Fruit fly (Drosophila melanogaster) whole organism, prepupa: ENCODE data around the gene slpr.
A peak's percentile ranks its signal among the peaks of the same experiment; 100 is the strongest.

Source experiments
- Blimp-1 ChIP-seq: fragments of 200-800 bp; sonication (Bioruptor generic); optimal IDR thresholded peaks from 3 replicates; lab custom pipeline; 2017; ENCODE audit warnings: missing biosample characterization, missing genetic modification characterization, mild to moderate bottlenecking, moderate library complexity, missing genetic modification reagents
- CG11762 ChIP-seq: fragments of 200-800 bp; sonication (Bioruptor generic); optimal IDR thresholded peaks from 3 replicates; lab custom pipeline; 2016; ENCODE audit warnings: missing biosample characterization, missing genetic modification characterization; ENCODE audit not compliant: insufficient read depth
- CG15336 ChIP-seq: fragments of 200-800 bp; sonication (Bioruptor generic); IDR thresholded peaks from 2 replicates; pipeline ENCODE4 v1.3.6; 2022; ENCODE audit warnings: missing biosample characterization, missing genetic modification characterization
- CG16779 ChIP-seq: fragments of 200-800 bp; sonication (Bioruptor generic); optimal IDR thresholded peaks from 3 replicates; lab custom pipeline; 2017; ENCODE audit warnings: missing biosample characterization, mild to moderate bottlenecking, missing genetic modification characterization
- CG3032 ChIP-seq: fragments of 200-800 bp; optimal IDR thresholded peaks from 2 replicates; lab custom pipeline; 2019; ENCODE audit warnings: missing biosample characterization, mild to moderate bottlenecking, missing genetic modification characterization, moderate library complexity
- CG34406 ChIP-seq: fragments of 200-800 bp; sonication (Bioruptor generic); optimal IDR thresholded peaks from 3 replicates; lab custom pipeline; 2016; ENCODE audit warnings: missing biosample characterization, missing genetic modification characterization
- CG4318 ChIP-seq: fragments of 200-800 bp; sonication (Bioruptor generic); optimal IDR thresholded peaks from 3 replicates; lab custom pipeline; 2017; ENCODE audit warnings: missing biosample characterization, mild to moderate bottlenecking, missing genetic modification characterization
- CG6163 ChIP-seq: fragments of 200-800 bp; sonication (Bioruptor generic); IDR thresholded peaks from 3 replicates; pipeline ENCODE4 v1.3.6; 2022; ENCODE audit warnings: missing biosample characterization, missing genetic modification characterization
- CG6792 ChIP-seq: fragments of 200-800 bp; sonication (Bioruptor generic); optimal IDR thresholded peaks from 3 replicates; lab custom pipeline; 2016; ENCODE audit warnings: missing biosample characterization, missing genetic modification characterization
- CG6808 ChIP-seq: fragments of 200-800 bp; sonication (Bioruptor generic); optimal IDR thresholded peaks from 3 replicates; lab custom pipeline; 2017; ENCODE audit warnings: missing biosample characterization, missing genetic modification characterization, mild to moderate bottlenecking, moderate library complexity, missing genetic modification reagents
- CG8119 ChIP-seq: fragments of 200-800 bp; sonication (Bioruptor generic); IDR thresholded peaks from 3 replicates; pipeline ENCODE4 v1.3.6; 2022; ENCODE audit warnings: missing biosample characterization, missing genetic modification characterization
- CG8319 ChIP-seq: fragments of 200-800 bp; sonication (Bioruptor generic); optimal IDR thresholded peaks from 3 replicates; lab custom pipeline; 2016; ENCODE audit warnings: missing biosample characterization, missing genetic modification characterization
- CG8632 ChIP-seq: fragments of 200-800 bp; sonication (Bioruptor generic); optimal IDR thresholded peaks from 3 replicates; lab custom pipeline; 2016; ENCODE audit warnings: missing biosample characterization, missing genetic modification characterization
- CG9139 ChIP-seq: fragments of 200-800 bp; sonication (Bioruptor generic); optimal IDR thresholded peaks from 3 replicates; lab custom pipeline; 2017; ENCODE audit warnings: missing biosample characterization, mild to moderate bottlenecking, missing genetic modification characterization
- Eip75B ChIP-seq: fragments of 200-800 bp; sonication (Bioruptor generic); optimal IDR thresholded peaks from 3 replicates; lab custom pipeline; 2016; ENCODE audit warnings: missing biosample characterization, missing genetic modification characterization
- Eip78C ChIP-seq: fragments of 200-800 bp; sonication (Bioruptor generic); peaks from one replicate; lab custom pipeline; 2016; ENCODE audit warnings: missing biosample characterization, missing genetic modification characterization
- Gug ChIP-seq: fragments of 200-800 bp; sonication (Bioruptor generic); IDR thresholded peaks from 2 replicates; pipeline ENCODE4 v1.3.6; 2022; ENCODE audit warnings: missing biosample characterization, missing genetic modification characterization
- Hr38 ChIP-seq: sonication (Bioruptor generic); optimal IDR thresholded peaks from 2 replicates; lab custom pipeline; 2016; ENCODE audit warnings: missing biosample characterization, missing genetic modification characterization
- Hr4 ChIP-seq: fragments of 200-800 bp; sonication (Bioruptor generic); optimal IDR thresholded peaks from 3 replicates; lab custom pipeline; 2016; ENCODE audit warnings: missing biosample characterization, missing genetic modification characterization
- Lpt ChIP-seq: fragments of 200-800 bp; sonication (Bioruptor generic); optimal IDR thresholded peaks from 3 replicates; lab custom pipeline; 2016; ENCODE audit warnings: missing biosample characterization, missing genetic modification characterization
- Met ChIP-seq: fragments of 200-800 bp; sonication (Bioruptor generic); optimal IDR thresholded peaks from 3 replicates; lab custom pipeline; 2016; ENCODE audit warnings: missing biosample characterization, missing genetic modification characterization
- OdsH ChIP-seq: fragments of 200-800 bp; sonication (Bioruptor generic); optimal IDR thresholded peaks from 3 replicates; lab custom pipeline; 2016; ENCODE audit warnings: missing biosample characterization, missing genetic modification characterization
- Smox ChIP-seq: fragments of 200-800 bp; sonication (Bioruptor generic); optimal IDR thresholded peaks from 3 replicates; lab custom pipeline; 2016; ENCODE audit warnings: missing biosample characterization, missing genetic modification characterization
- Sox14 ChIP-seq: fragments of 200-800 bp; sonication (Bioruptor generic); optimal IDR thresholded peaks from 3 replicates; lab custom pipeline; 2016; ENCODE audit warnings: missing biosample characterization, missing genetic modification characterization
- achi ChIP-seq: fragments of 200-800 bp; sonication (Bioruptor generic); optimal IDR thresholded peaks from 3 replicates; lab custom pipeline; 2016; ENCODE audit warnings: missing biosample characterization, missing genetic modification characterization
- cyc ChIP-seq: fragments of 200-800 bp; sonication (Bioruptor generic); optimal IDR thresholded peaks from 3 replicates; lab custom pipeline; 2016; ENCODE audit warnings: missing biosample characterization, missing genetic modification characterization
- eg ChIP-seq: fragments of 200-800 bp; sonication (Bioruptor generic); IDR thresholded peaks from 3 replicates; pipeline ENCODE4 v1.3.6; 2022; ENCODE audit warnings: missing biosample characterization, missing genetic modification characterization
- esn ChIP-seq: fragments of 200-800 bp; sonication (Bioruptor generic); optimal IDR thresholded peaks from 2 replicates; lab custom pipeline; 2016; ENCODE audit warnings: missing biosample characterization, mild to moderate bottlenecking, missing genetic modification characterization, moderate library complexity
- fd59A ChIP-seq: fragments of 200-800 bp; sonication (Bioruptor generic); optimal IDR thresholded peaks from 2 replicates; lab custom pipeline; 2017; ENCODE audit warnings: missing biosample characterization, mild to moderate bottlenecking, missing genetic modification characterization, missing genetic modification reagents
- fd85E ChIP-seq: fragments of 200-800 bp; sonication (Bioruptor generic); optimal IDR thresholded peaks from 3 replicates; lab custom pipeline; 2016; ENCODE audit warnings: missing biosample characterization, missing genetic modification characterization
- pdm3 ChIP-seq: fragments of 200-800 bp; sonication (Bioruptor generic); optimal IDR thresholded peaks from 3 replicates; lab custom pipeline; 2016; ENCODE audit warnings: missing biosample characterization, missing genetic modification characterization
- salr ChIP-seq, 2 experiments: fragments of 200-800 bp; sonication (Bioruptor generic); optimal IDR thresholded peaks; 3 replicates each; lab custom pipeline; 2016 to 2018; ENCODE audit warnings: missing biosample characterization in 2 of 2, missing genetic modification characterization in 2 of 2, mild to moderate bottlenecking in 1 of 2
- svp ChIP-seq: fragments of 200-800 bp; sonication (Bioruptor generic); peaks from one replicate; lab custom pipeline; 2016; ENCODE audit warnings: missing biosample characterization, missing genetic modification characterization
- topi ChIP-seq: fragments of 200-800 bp; sonication (Bioruptor generic); optimal IDR thresholded peaks from 3 replicates; lab custom pipeline; 2016; ENCODE audit warnings: missing biosample characterization, missing genetic modification characterization
- vri ChIP-seq: fragments of 200-800 bp; sonication (Bioruptor generic); optimal IDR thresholded peaks from 3 replicates; lab custom pipeline; 2016; ENCODE audit warnings: missing biosample characterization, mild to moderate bottlenecking, missing genetic modification characterization

The slpr gene

dm6 chrX:8141353-8142066 is 35.5 kb downstream of the slpr start (continued):
- TF ChIP-seq CG4318 (GFP tag; lab: Kevin White, UChicago), result no peak
- TF ChIP-seq fd59A, result no peak
- peak; percentile 17 for TF ChIP-seq CG8632 (GFP tag; lab: Kevin White, UChicago)
- TF ChIP-seq CG11762 (GFP tag; lab: Kevin White, UChicago), result no peak
- TF ChIP-seq svp (GFP tag; lab: Kevin White, UChicago), result peak; percentile 83
- TF ChIP-seq salr (GFP tag; optimal IDR thresholded peaks at IDR 0.05; lab: Kevin White, UChicago), result peak in 1 of 2 experiments; percentile 9
- no peak for TF ChIP-seq CG8319
- no peak for TF ChIP-seq fd85E (GFP tag; lab: Kevin White, UChicago)
- TF ChIP-seq Eip75B (GFP tag; lab: Kevin White, UChicago), result peak; percentile 38
- TF ChIP-seq CG3032 (tag; lab: Kevin White, UChicago), result peak; percentile 3
- peak; percentile 8 for TF ChIP-seq pdm3 (GFP tag; lab: Kevin White, UChicago)
- peak; percentile 20 for TF ChIP-seq CG6792 (GFP tag; lab: Kevin White, UChicago)
- TF ChIP-seq CG9139 (GFP tag; lab: Kevin White, UChicago), result no peak
- TF ChIP-seq CG6163 (GFP tag; lab: Robert Waterston, UW), result peak; percentile 57; the same call in 1 of the 3 replicates
- TF ChIP-seq CG8119 (GFP tag; lab: Robert Waterston, UW), result 0 out of 3 replicates have a peak, but pooled peaks have one; percentile 41
- peak; percentile 30 for TF ChIP-seq topi (GFP tag; lab: Kevin White, UChicago)
- peak; percentile 6 for TF ChIP-seq CG34406

- TF ChIP-seq CG34406 (no peak), fd85E (GFP tag; lab: Kevin White, UChicago) (no peak), achi (no peak), CG15336 (no peak), Hr4 (GFP tag; lab: Kevin White, UChicago) (no peak), CG6792 (GFP tag; lab: Kevin White, UChicago) (no peak), CG9139 (GFP tag; lab: Kevin White, UChicago) (no peak), CG6808 (no peak), Hr38 (GFP tag; lab: Kevin White, UChicago) (no peak), CG4318 (GFP tag; lab: Kevin White, UChicago) (no peak), Sox14 (GFP tag; lab: Kevin White, UChicago) (no peak), Smox (GFP tag; lab: Kevin White, UChicago) (no peak), Met (GFP tag; lab: Kevin White, UChicago) (no peak), vri (no peak)
Observed at dm6 chrX:8140707-8141106, 36.3 kb downstream of the slpr start.

dm6 chrX:8137285-8137684 is 39.7 kb downstream of the slpr start:
- TF ChIP-seq Gug (GFP tag; lab: Robert Waterston, UW), result no peak
- no peak for TF ChIP-seq Blimp-1 (GFP tag; lab: Kevin White, UChicago)
- no peak for TF ChIP-seq Lpt (GFP tag; lab: Kevin White, UChicago)
- no peak for TF ChIP-seq esn (GFP tag; lab: Kevin White, UChicago)
- no peak for TF ChIP-seq CG8632 (GFP tag; lab: Kevin White, UChicago)
- TF ChIP-seq Sox14 (GFP tag; lab: Kevin White, UChicago), result no peak
- TF ChIP-seq CG16779, result no peak
- TF ChIP-seq Met (GFP tag; lab: Kevin White, UChicago), result no peak
- no peak for TF ChIP-seq CG6163 (GFP tag; lab: Robert Waterston, UW)
- TF ChIP-seq CG8119 (GFP tag; lab: Robert Waterston, UW), result no peak
- TF ChIP-seq topi (GFP tag; lab: Kevin White, UChicago), result no peak
- no peak for TF ChIP-seq Hr4 (GFP tag; lab: Kevin White, UChicago)
- TF ChIP-seq cyc (GFP tag; lab: Kevin White, UChicago), result no peak
- no peak for TF ChIP-seq vri
- TF ChIP-seq pdm3 (GFP tag; lab: Kevin White, UChicago), result no peak
- no peak for TF ChIP-seq Eip78C
- no peak for TF ChIP-seq OdsH (GFP tag; lab: Kevin White, UChicago)
- no peak for TF ChIP-seq eg (GFP tag; lab: Robert Waterston, UW)
